Fruit fly (Drosophila melanogaster) whole organism, embryonic: ENCODE measurements around the gene CG42798.
A peak's percentile ranks its signal among the peaks of the same experiment; 100 is the strongest.

Experiments
- Abd-B ChIP-seq: fragments of 200-800 bp; sonication (Bioruptor generic); optimal IDR thresholded peaks from 2 replicates; lab custom pipeline; 2018; ENCODE audit warnings: missing biosample characterization, mild to moderate bottlenecking, missing genetic modification characterization, moderate library complexity
- Antp ChIP-seq: fragments of 200-800 bp; sonication (Bioruptor generic); optimal IDR thresholded peaks from 3 replicates; lab custom pipeline; 2016; ENCODE audit warnings: missing biosample characterization, missing genetic modification characterization
- CG10959 ChIP-seq: fragments of 200-800 bp; sonication (Bioruptor generic); IDR thresholded peaks from 2 replicates; pipeline ENCODE4 v1.3.6; 2022; ENCODE audit warnings: missing biosample characterization, missing genetic modification characterization
- CG15601 ChIP-seq: fragments of 200-800 bp; sonication (Bioruptor generic); optimal IDR thresholded peaks from 3 replicates; lab custom pipeline; 2019; ENCODE audit warnings: missing biosample characterization, mild to moderate bottlenecking, missing genetic modification characterization, moderate library complexity
- CG1603 ChIP-seq: fragments of 200-800 bp; sonication (Bioruptor generic); optimal IDR thresholded peaks from 2 replicates; lab custom pipeline; 2019; ENCODE audit warnings: missing biosample characterization, mild to moderate bottlenecking, missing genetic modification characterization, moderate library complexity
- CG16813 ChIP-seq: fragments of 200-800 bp; sonication (Bioruptor generic); IDR thresholded peaks from 3 replicates; pipeline ENCODE4 v1.3.6; 2022; ENCODE audit warnings: missing biosample characterization, missing genetic modification characterization; ENCODE audit not compliant: partially characterized antibody
- CG17802 ChIP-seq: fragments of 200-800 bp; sonication (Bioruptor generic); optimal IDR thresholded peaks from 2 replicates; lab custom pipeline; 2018; ENCODE audit warnings: missing biosample characterization, mild to moderate bottlenecking, missing genetic modification characterization, moderate library complexity
- CG2116 ChIP-seq: fragments of 200-800 bp; sonication (Bioruptor generic); optimal IDR thresholded peaks from 3 replicates; lab custom pipeline; 2018; ENCODE audit warnings: missing biosample characterization, mild to moderate bottlenecking, missing genetic modification characterization
- CG32767 ChIP-seq: fragments of 200-800 bp; sonication (Bioruptor generic); IDR thresholded peaks from 2 replicates; pipeline ENCODE4 v1.3.6; 2022; ENCODE audit warnings: missing biosample characterization, missing genetic modification characterization
- CG34422 ChIP-seq: fragments of 200-800 bp; sonication (Bioruptor generic); IDR thresholded peaks from 3 replicates; pipeline ENCODE4 v1.3.6; 2022; ENCODE audit warnings: missing biosample characterization, missing genetic modification characterization
- CG3847 ChIP-seq: fragments of 200-800 bp; sonication (Bioruptor generic); IDR thresholded peaks from 2 replicates; pipeline ENCODE4 v1.3.6; 2022; ENCODE audit warnings: missing biosample characterization, missing genetic modification characterization
- CG6272 ChIP-seq: fragments of 200-800 bp; sonication (Bioruptor generic); IDR thresholded peaks from 2 replicates; pipeline ENCODE4 v1.3.6; 2022; ENCODE audit warnings: missing biosample characterization, missing genetic modification characterization
- CG6791 ChIP-seq: fragments of 200-800 bp; sonication (Bioruptor generic); IDR thresholded peaks from 3 replicates; pipeline ENCODE4 v1.3.6; 2022; ENCODE audit warnings: missing biosample characterization, missing genetic modification characterization; ENCODE audit not compliant: partially characterized antibody
- CG6854 ChIP-seq: fragments of 200-800 bp; sonication (Bioruptor generic); optimal IDR thresholded peaks from 3 replicates; lab custom pipeline; 2017; ENCODE audit warnings: missing biosample characterization, mild to moderate bottlenecking, missing genetic modification characterization
- CG8944 ChIP-seq: fragments of 200-800 bp; sonication (Bioruptor generic); optimal IDR thresholded peaks from 3 replicates; lab custom pipeline; 2016; ENCODE audit warnings: missing biosample characterization, missing genetic modification characterization
- CTCF ChIP-seq: fragments of 200-800 bp; sonication (Bioruptor generic); optimal IDR thresholded peaks from 2 replicates; lab custom pipeline; 2017; ENCODE audit warnings: missing biosample characterization, mild to moderate bottlenecking, missing genetic modification characterization, moderate library complexity
- CoRest ChIP-seq: fragments of 200-800 bp; sonication (Bioruptor generic); optimal IDR thresholded peaks from 3 replicates; lab custom pipeline; 2018; ENCODE audit warnings: missing biosample characterization, mild to moderate bottlenecking, missing genetic modification characterization, moderate library complexity
- Dfd ChIP-seq, 2 experiments: fragments of >200 bp; optimal IDR thresholded peaks; 2 replicates each; lab custom pipeline; 2017; ENCODE audit warnings: missing biosample characterization in 2 of 2, missing genetic modification characterization in 2 of 2
- Dip3 ChIP-seq: fragments of 200-800 bp; sonication (Bioruptor generic); optimal IDR thresholded peaks from 3 replicates; lab custom pipeline; 2016; ENCODE audit warnings: missing biosample characterization, missing genetic modification characterization
- Ets65A ChIP-seq: fragments of 200-800 bp; sonication (Bioruptor generic); peaks from one replicate; lab custom pipeline; 2016; ENCODE audit warnings: missing biosample characterization, missing genetic modification characterization
- H15 ChIP-seq: fragments of 200-800 bp; sonication (Bioruptor generic); IDR thresholded peaks from 3 replicates; pipeline ENCODE4 v1.3.6; 2022; ENCODE audit warnings: missing biosample characterization, missing genetic modification characterization
- Hr3 ChIP-seq: fragments of 200-800 bp; sonication (Bioruptor generic); optimal IDR thresholded peaks from 3 replicates; lab custom pipeline; 2016; ENCODE audit warnings: missing biosample characterization, missing genetic modification characterization
- Hr51 ChIP-seq, 2 experiments: fragments of 200-800 bp; sonication (Bioruptor generic); optimal IDR thresholded peaks; 2 replicates in 1 of 2; 3 replicates in 1 of 2; lab custom pipeline; 2016 to 2018; ENCODE audit warnings: missing biosample characterization in 2 of 2, missing genetic modification characterization in 2 of 2, mild to moderate bottlenecking in 1 of 2, moderate library complexity in 1 of 2
- Lhr ChIP-seq: fragments of 200-800 bp; sonication (Bioruptor generic); optimal IDR thresholded peaks from 3 replicates; lab custom pipeline; 2017; ENCODE audit warnings: mild to moderate bottlenecking, missing biosample characterization, missing genetic modification reagents, missing genetic modification characterization
- Myb ChIP-seq: fragments of 200-800 bp; sonication (Bioruptor generic); optimal IDR thresholded peaks from 2 replicates; lab custom pipeline; 2016; ENCODE audit warnings: missing biosample characterization, missing genetic modification characterization
- NC2β ChIP-seq: fragments of 200-800 bp; sonication (Bioruptor generic); optimal IDR thresholded peaks from 2 replicates; lab custom pipeline; 2016; ENCODE audit warnings: missing biosample characterization, missing genetic modification characterization
- Opbp ChIP-seq: fragments of 200-800 bp; sonication (Bioruptor generic); IDR thresholded peaks from 3 replicates; pipeline ENCODE4 v1.3.6; 2022; ENCODE audit warnings: missing biosample characterization, missing genetic modification characterization; ENCODE audit not compliant: partially characterized antibody
- Optix ChIP-seq: fragments of 200-800 bp; sonication (Bioruptor generic); IDR thresholded peaks from 3 replicates; pipeline ENCODE4 v1.3.6; 2022; ENCODE audit warnings: missing biosample characterization, missing genetic modification characterization
- Six4 ChIP-seq: fragments of 200-800 bp; sonication (Bioruptor generic); optimal IDR thresholded peaks from 2 replicates; lab custom pipeline; 2016; ENCODE audit warnings: missing biosample characterization, missing genetic modification characterization
- Ssrp ChIP-seq: fragments of 200-800 bp; sonication (Bioruptor generic); optimal IDR thresholded peaks from 2 replicates; lab custom pipeline; 2018; ENCODE audit warnings: missing biosample characterization, mild to moderate bottlenecking, missing genetic modification characterization, moderate library complexity
- Xbp1 ChIP-seq: fragments of 200-800 bp; sonication (Bioruptor generic); optimal IDR thresholded peaks from 3 replicates; lab custom pipeline; 2016; ENCODE audit warnings: missing biosample characterization, mild to moderate bottlenecking, missing genetic modification characterization
- amos ChIP-seq: fragments of 200-800 bp; sonication (Bioruptor generic); IDR thresholded peaks from 2 replicates; pipeline ENCODE4 v1.3.6; 2022; ENCODE audit warnings: missing biosample characterization, missing genetic modification characterization; ENCODE audit not compliant: partially characterized antibody
- ato ChIP-seq: fragments of 200-800 bp; sonication (Bioruptor generic); IDR thresholded peaks from 2 replicates; pipeline ENCODE4 v1.3.6; 2022; ENCODE audit warnings: missing biosample characterization, missing genetic modification characterization; ENCODE audit not compliant: partially characterized antibody
- bbx ChIP-seq: fragments of 200-800 bp; sonication (Bioruptor generic); IDR thresholded peaks from 2 replicates; pipeline ENCODE4 v1.3.6; 2022; ENCODE audit warnings: missing biosample characterization, missing genetic modification characterization; ENCODE audit not compliant: partially characterized antibody
- disco-r ChIP-seq: fragments of 200-800 bp; sonication (Bioruptor generic); optimal IDR thresholded peaks from 2 replicates; lab custom pipeline; 2016; ENCODE audit warnings: missing biosample characterization, missing genetic modification characterization
- gem ChIP-seq: fragments of 200-800 bp; sonication (Bioruptor generic); optimal IDR thresholded peaks from 2 replicates; lab custom pipeline; 2019; ENCODE audit warnings: missing biosample characterization, mild to moderate bottlenecking, missing genetic modification characterization, moderate library complexity
- grn ChIP-seq: fragments of 200-800 bp; sonication (Bioruptor generic); optimal IDR thresholded peaks from 3 replicates; lab custom pipeline; 2017; ENCODE audit warnings: missing biosample characterization, missing genetic modification characterization
- hb ChIP-seq: fragments of 200-800 bp; sonication (Bioruptor generic); IDR thresholded peaks from 3 replicates; pipeline ENCODE4 v1.3.6; 2022; ENCODE audit warnings: missing biosample characterization, missing genetic modification characterization; ENCODE audit not compliant: partially characterized antibody
- kah ChIP-seq: fragments of 200-800 bp; sonication (Bioruptor generic); optimal IDR thresholded peaks from 2 replicates; lab custom pipeline; 2018; ENCODE audit warnings: missing biosample characterization, mild to moderate bottlenecking, missing genetic modification characterization
- klu ChIP-seq: fragments of 200-800 bp; sonication (Bioruptor generic); IDR thresholded peaks from 2 replicates; pipeline ENCODE4 v1.3.6; 2022; ENCODE audit warnings: missing biosample characterization, missing genetic modification characterization
- maf-S ChIP-seq: fragments of 200-800 bp; sonication (Bioruptor generic); optimal IDR thresholded peaks from 2 replicates; lab custom pipeline; 2016; ENCODE audit warnings: missing biosample characterization, missing genetic modification characterization
- pita ChIP-seq: fragments of 200-800 bp; sonication (Bioruptor generic); optimal IDR thresholded peaks from 2 replicates; lab custom pipeline; 2017; ENCODE audit warnings: missing biosample characterization, mild to moderate bottlenecking, missing genetic modification characterization
- psq ChIP-seq: fragments of 200-800 bp; sonication (Bioruptor generic); optimal IDR thresholded peaks from 2 replicates; lab custom pipeline; 2017; ENCODE audit warnings: missing biosample characterization, missing genetic modification characterization
- pzg ChIP-seq: fragments of 200-800 bp; sonication (Bioruptor generic); optimal IDR thresholded peaks from 3 replicates; lab custom pipeline; 2018; ENCODE audit warnings: missing biosample characterization, mild to moderate bottlenecking, missing genetic modification characterization, moderate library complexity
- ro ChIP-seq: fragments of 200-800 bp; sonication (Bioruptor generic); IDR thresholded peaks from 2 replicates; pipeline ENCODE4 v1.3.6; 2022; ENCODE audit warnings: missing biosample characterization, missing genetic modification characterization
- slbo ChIP-seq: fragments of 200-800 bp; sonication (Bioruptor generic); IDR thresholded peaks from 2 replicates; pipeline ENCODE4 v1.3.6; 2022; ENCODE audit warnings: missing biosample characterization, missing genetic modification characterization
- sna ChIP-seq: fragments of 200-800 bp; sonication (Bioruptor generic); IDR thresholded peaks from 2 replicates; pipeline ENCODE4 v1.3.6; 2022; ENCODE audit warnings: missing biosample characterization, missing genetic modification characterization; ENCODE audit not compliant: partially characterized antibody
- stc ChIP-seq: fragments of 200-800 bp; sonication (Bioruptor generic); IDR thresholded peaks from 2 replicates; pipeline ENCODE4 v1.3.6; 2022; ENCODE audit warnings: missing biosample characterization, missing genetic modification characterization
- stwl ChIP-seq: fragments of 200-800 bp; sonication (Bioruptor generic); optimal IDR thresholded peaks from 3 replicates; lab custom pipeline; 2018; ENCODE audit warnings: missing biosample characterization, mild to moderate bottlenecking, missing genetic modification characterization, moderate library complexity
- vnd ChIP-seq: fragments of 200-800 bp; sonication (Bioruptor generic); IDR thresholded peaks from 3 replicates; pipeline ENCODE4 v1.3.6; 2022; ENCODE audit warnings: missing biosample characterization, missing genetic modification characterization; ENCODE audit not compliant: partially characterized antibody

The CG42798 gene

DNA sequence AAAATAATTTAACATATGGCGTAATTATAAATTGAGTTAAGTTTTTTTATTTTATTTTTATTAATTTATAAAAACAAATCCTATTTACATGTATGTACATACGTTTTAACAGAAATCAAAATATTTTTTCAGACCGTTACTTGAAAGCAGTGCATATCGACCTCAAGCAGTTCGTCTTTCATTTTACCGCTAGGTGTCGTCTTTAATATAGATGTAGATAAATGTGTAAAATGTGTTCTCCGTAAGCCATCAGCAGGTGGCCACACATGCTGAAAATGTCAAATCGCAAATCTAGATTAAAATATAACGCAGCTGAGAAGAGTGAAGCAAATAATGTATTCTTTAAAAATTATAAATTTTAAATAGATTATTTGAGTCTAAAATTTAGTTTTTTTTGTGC is 42.9 kb downstream of the CG42798 start (continued):
- TF ChIP-seq disco-r (no peak), Dfd (GFP tag; optimal IDR thresholded peaks at IDR 0.05; lab: Kevin White, UChicago) (peak in 1 of 2 experiments; percentile 47), CG6854 (GFP tag; lab: Kevin White, UChicago) (no peak), CG15601 (tag; lab: Kevin White, UChicago) (no peak), CG2116 (GFP tag; lab: Kevin White, UChicago) (peak; percentile 14), Dip3 (no peak), Ets65A (GFP tag; lab: Kevin White, UChicago) (peak; percentile 87), vnd (no peak), stc (GFP tag; lab: Robert Waterston, UW) (no peak), Lhr (GFP tag; lab: Kevin White, UChicago) (peak; percentile 28), CG16813 (GFP tag; lab: Robert Waterston, UW) (peak; percentile 45; the same call in 1 of the 3 replicates), CG8944 (no peak), Six4 (GFP tag; lab: Kevin White, UChicago) (no peak), Hr3 (GFP tag; lab: Kevin White, UChicago) (peak; percentile 4), Myb (GFP tag; lab: Kevin White, UChicago) (peak; percentile 96), Abd-B (peak; percentile 60), CG32767 (GFP tag; lab: Robert Waterston, UW) (no peak), pita (GFP tag; lab: Kevin White, UChicago) (peak; percentile 6), Opbp (GFP tag; lab: Robert Waterston, UW) (peak; percentile 69; the same call in 2 of the 3 replicates), CG34422 (GFP tag; lab: Robert Waterston, UW) (no peak; the same call in 2 of the 3 replicates), stwl (peak; percentile 96), psq (GFP tag; lab: Kevin White, UChicago) (no peak), kah (GFP tag; lab: Kevin White, UChicago) (peak; percentile 64), CG1603 (tag; lab: Kevin White, UChicago) (peak; percentile 21), CG17802 (peak; percentile 62), hb (GFP tag; lab: Robert Waterston, UW) (peak; percentile 51; the same call in 2 of the 3 replicates), bbx (GFP tag; lab: Robert Waterston, UW) (peak; percentile 48; the same call in 1 of the 2 replicates), CG3847 (GFP tag; lab: Robert Waterston, UW) (peak; percentile 27; the same call in 1 of the 2 replicates), Xbp1 (GFP tag; lab: Kevin White, UChicago) (peak; percentile 31), CoRest (tag; lab: Kevin White, UChicago) (peak; percentile 12), gem (tag; lab: Kevin White, UChicago) (peak; percentile 18), CG6272 (0 out of 2 replicates have a peak, but pooled peaks have one; percentile 25), grn (peak; percentile 25), Ssrp (tag; lab: Kevin White, UChicago) (no peak), klu (GFP tag; lab: Robert Waterston, UW) (no peak), ato (no peak), H15 (GFP tag; lab: Robert Waterston, UW) (0 out of 3 replicates have a peak, but pooled peaks have one; percentile 18), slbo (GFP tag; lab: Robert Waterston, UW) (0 out of 2 replicates have a peak, but pooled peaks have one; percentile 34), ro (no peak), CG10959 (GFP tag; lab: Robert Waterston, UW) (no peak), Hr51 (GFP tag; optimal IDR thresholded peaks at IDR 0.05; lab: Kevin White, UChicago) (no peak), Antp (no peak), amos (peak; percentile 62), Optix (GFP tag; lab: Robert Waterston, UW) (no peak), CTCF (GFP tag; lab: Kevin White, UChicago) (peak; percentile 95), NC2β (no peak), pzg (GFP tag; lab: Kevin White, UChicago) (no peak), CG6791 (GFP tag; lab: Robert Waterston, UW) (peak; percentile 69), sna (GFP tag; lab: Robert Waterston, UW) (no peak), maf-S (no peak)
